Worm (Caenorhabditis elegans) whole organism, L1 larva: Measurements from ENCODE around the gene K07C11.10.

Source experiments
- ama-1 ChIP-seq: fragments of 150-350 bp; optimal IDR thresholded peaks from 2 replicates; lab custom pipeline; 2014
- dpl-1 ChIP-seq, 3 experiments: fragments of 150-350 bp in 2 of 3; sonication (generic microtip) in 1 of 3; optimal IDR thresholded peaks; 2 replicates each; lab custom pipeline; 2014 to 2017; ENCODE audit warnings: missing biosample characterization in 3 of 3, missing genetic modification characterization in 3 of 3, missing genetic modification reagents in 3 of 3
- efl-3 ChIP-seq: fragments of 200-800 bp; sonication (Bioruptor generic); optimal IDR thresholded peaks from 2 replicates; lab custom pipeline; 2018; ENCODE audit warnings: mild to moderate bottlenecking, missing genetic modification characterization, missing compliant biosample characterization
- nhr-77 ChIP-seq: fragments of 150-350 bp; optimal IDR thresholded peaks from 2 replicates; lab custom pipeline; 2014; ENCODE audit warnings: missing biosample characterization, missing genetic modification characterization
- skn-1 ChIP-seq: fragments of 150-350 bp; optimal IDR thresholded peaks from 2 replicates; lab custom pipeline; 2014; ENCODE audit warnings: missing biosample characterization, missing genetic modification characterization

DNA sequence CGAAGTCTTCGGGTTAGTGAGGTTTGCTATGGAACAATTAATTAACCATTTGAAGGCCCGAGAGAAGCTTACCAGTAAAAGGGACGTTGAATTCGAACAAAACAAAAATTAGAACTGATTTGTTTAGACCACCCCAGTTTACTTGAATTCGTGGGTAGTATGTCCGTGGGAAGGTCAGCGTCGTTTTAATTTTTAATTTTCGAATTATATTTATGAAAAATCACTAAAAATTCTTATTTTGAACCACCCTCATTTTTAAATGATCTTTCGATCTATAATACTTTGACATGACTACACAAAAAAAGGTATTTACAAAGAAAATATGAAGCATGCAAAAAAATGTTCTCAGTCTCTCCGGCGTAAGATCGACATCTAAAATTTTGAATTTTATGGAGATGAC, 18.7 kb upstream of the K07C11.10 start, which contains the start of gene C16D9.5:
- TF ChIP-seq skn-1 (tag; lab: Kevin White, UChicago) = no peak
- no peak for TF ChIP-seq efl-3 (GFP tag; lab: Kevin White, UChicago)
- no peak for TF ChIP-seq dpl-1 (GFP tag; optimal IDR thresholded peaks at IDR 0.05; lab: Kevin White, UChicago)
- no peak for TF ChIP-seq ama-1 (lab: Kevin White, UChicago)
- no peak for TF ChIP-seq nhr-77 (tag; lab: Kevin White, UChicago)
